4 fruit fly cellular contexts compared by ENCODE assay signal in the genomic region with DNA sequence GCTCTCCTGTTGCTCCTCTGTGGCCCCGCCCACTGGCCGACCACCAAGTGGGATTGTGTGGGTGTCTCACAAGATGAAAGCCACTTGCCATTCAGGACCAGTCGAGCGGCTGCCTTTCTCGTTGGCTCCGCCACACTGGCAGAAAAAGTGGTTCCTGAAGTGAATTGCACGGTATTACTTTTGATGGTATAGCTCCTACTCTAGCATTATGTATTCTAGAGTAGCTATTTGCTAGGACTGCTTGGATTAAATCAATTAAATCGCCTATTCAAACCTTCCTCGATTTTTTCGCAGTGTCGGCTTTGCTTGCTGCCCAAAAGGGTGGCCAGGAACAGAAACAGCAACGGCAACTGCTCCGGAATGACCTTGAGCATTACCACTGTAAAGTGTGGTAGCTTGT.
TF ChIP-seq lines count a peak whose summit lies in the region.

No protein-coding gene starts in this region.

- TF ChIP-seq CTCF in whole organism, embryonic (GFP tag; optimal IDR thresholded peaks at IDR 0.05; lab: Kevin White, UChicago): no peak

TF ChIP-seq in whole organism, embryonic, 481 proteins besides CTCF, POLR2A, EP300 and RAD21 (continues in another document):
- peak; percentile 67 for TF ChIP-seq row (GFP tag; IDR thresholded peaks at IDR 0.05; lab: Robert Waterston, UW)
- no peak for TF ChIP-seq CG32767 (GFP tag; IDR thresholded peaks at IDR 0.05; lab: Robert Waterston, UW)
- TF ChIP-seq gfzf (GFP tag; optimal IDR thresholded peaks at IDR 0.05; lab: Kevin White, UChicago): no peak
- TF ChIP-seq CG8388 (GFP tag; optimal IDR thresholded peaks at IDR 0.05; lab: Kevin White, UChicago): no peak
- TF ChIP-seq fu2 (GFP tag; optimal IDR thresholded peaks at IDR 0.05; lab: Kevin White, UChicago): no peak
- TF ChIP-seq Doc3 (GFP tag; IDR thresholded peaks at IDR 0.05; lab: Robert Waterston, UW; ENCODE audit: partially characterized antibody): no peak
- no peak for TF ChIP-seq crol (GFP tag; IDR thresholded peaks at IDR 0.05; lab: Robert Waterston, UW)
- no peak for TF ChIP-seq dmrt11E (tag; optimal IDR thresholded peaks at IDR 0.05; lab: Kevin White, UChicago)
- TF ChIP-seq CG31224 (GFP tag; IDR thresholded peaks at IDR 0.05; lab: Robert Waterston, UW): peak; percentile 19; the same call in 1 of the 2 replicates
- TF ChIP-seq NC2β (GFP tag; optimal IDR thresholded peaks at IDR 0.05; lab: Kevin White, UChicago): no peak
- no peak for TF ChIP-seq Adf1 (GFP tag; IDR thresholded peaks at IDR 0.05; lab: Robert Waterston, UW)
- no peak for TF ChIP-seq Optix (GFP tag; IDR thresholded peaks at IDR 0.05; lab: Robert Waterston, UW)
- TF ChIP-seq Hmx (GFP tag; optimal IDR thresholded peaks at IDR 0.05; lab: Kevin White, UChicago): no peak
- TF ChIP-seq Oaz (GFP tag; IDR thresholded peaks at IDR 0.05; lab: Robert Waterston, UW): no peak
- no peak for TF ChIP-seq C15 (GFP tag; IDR thresholded peaks at IDR 0.05; lab: Robert Waterston, UW)
- TF ChIP-seq NfI (GFP tag; optimal IDR thresholded peaks at IDR 0.05; lab: Kevin White, UChicago): no peak
- TF ChIP-seq CG6175 (GFP tag; IDR thresholded peaks at IDR 0.05; lab: Robert Waterston, UW): 0 out of 3 replicates have a peak, but pooled peaks have one; percentile 32
- TF ChIP-seq toy (GFP tag; IDR thresholded peaks at IDR 0.05; lab: Robert Waterston, UW): no peak
- no peak for TF ChIP-seq CG31365 (tag; optimal IDR thresholded peaks at IDR 0.05; lab: Kevin White, UChicago)
- no peak for TF ChIP-seq CG4854 (GFP tag; optimal IDR thresholded peaks at IDR 0.05; lab: Kevin White, UChicago)
- no peak for TF ChIP-seq unpg (GFP tag; optimal IDR thresholded peaks at IDR 0.05; lab: Kevin White, UChicago)
- no peak for TF ChIP-seq CG2875 (GFP tag; optimal IDR thresholded peaks at IDR 0.05; lab: Kevin White, UChicago)

TF ChIP-seq in whole organism, prepupa, 60 proteins besides CTCF, POLR2A, EP300 and RAD21 (continues in another document):
- TF ChIP-seq cyc (GFP tag; optimal IDR thresholded peaks at IDR 0.05; lab: Kevin White, UChicago) (peak; percentile 47), fd85E (GFP tag; optimal IDR thresholded peaks at IDR 0.05; lab: Kevin White, UChicago) (no peak), esn (GFP tag; optimal IDR thresholded peaks at IDR 0.05; lab: Kevin White, UChicago) (peak; percentile 8), Gug (GFP tag; IDR thresholded peaks at IDR 0.05; lab: Robert Waterston, UW) (peak; percentile 59), Eip78C (GFP tag; lab: Kevin White, UChicago) (peak; percentile 81), Hr4 (GFP tag; optimal IDR thresholded peaks at IDR 0.05; lab: Kevin White, UChicago) (no peak), CG8319 (GFP tag; optimal IDR thresholded peaks at IDR 0.05; lab: Kevin White, UChicago) (no peak), Hr38 (GFP tag; optimal IDR thresholded peaks at IDR 0.05; lab: Kevin White, UChicago) (no peak), Ets96B (tag; optimal IDR thresholded peaks at IDR 0.05; lab: Kevin White, UChicago) (peak; percentile 69), CG32006 (GFP tag; optimal IDR thresholded peaks at IDR 0.05; lab: Kevin White, UChicago) (peak; percentile 17), CG6808 (GFP tag; optimal IDR thresholded peaks at IDR 0.05; lab: Kevin White, UChicago) (peak; percentile 53), CG11762 (GFP tag; optimal IDR thresholded peaks at IDR 0.05; lab: Kevin White, UChicago; ENCODE audit: insufficient read depth) (peak; percentile 39), CG16779 (tag; optimal IDR thresholded peaks at IDR 0.05; lab: Kevin White, UChicago) (no peak), topi (GFP tag; optimal IDR thresholded peaks at IDR 0.05; lab: Kevin White, UChicago) (peak; percentile 44), CG11902 (GFP tag; optimal IDR thresholded peaks at IDR 0.05; lab: Kevin White, UChicago) (peak; percentile 29), achi (GFP tag; optimal IDR thresholded peaks at IDR 0.05; lab: Kevin White, UChicago) (peak; percentile 53), CG10669 (GFP tag; optimal IDR thresholded peaks at IDR 0.05; lab: Kevin White, UChicago) (peak; percentile 70), svp (GFP tag; lab: Kevin White, UChicago) (peak; percentile 80), CG8119 (GFP tag; IDR thresholded peaks at IDR 0.05; lab: Robert Waterston, UW) (no peak), CG6854 (GFP tag; optimal IDR thresholded peaks at IDR 0.05; lab: Kevin White, UChicago) (no peak), CG10631 (GFP tag; optimal IDR thresholded peaks at IDR 0.05; lab: Kevin White, UChicago) (peak; percentile 1), spab (GFP tag; optimal IDR thresholded peaks at IDR 0.05; lab: Kevin White, UChicago) (peak; percentile 62), CG6163 (GFP tag; IDR thresholded peaks at IDR 0.05; lab: Robert Waterston, UW) (peak; percentile 73)

TF ChIP-seq in whole organism, pupa, 21 proteins besides CTCF, POLR2A, EP300 and RAD21:
- TF ChIP-seq Ets98B (GFP tag; IDR thresholded peaks at IDR 0.05; lab: Robert Waterston, UW) (0 out of 2 replicates have a peak, but pooled peaks have one; percentile 12), Snoo (tag; optimal IDR thresholded peaks at IDR 0.05; lab: Kevin White, UChicago) (peak; percentile 23), CG10348 (GFP tag; IDR thresholded peaks at IDR 0.05; lab: Robert Waterston, UW) (no peak), CG15710 (tag; optimal IDR thresholded peaks at IDR 0.05; lab: Kevin White, UChicago) (peak; percentile 22), CG9948 (tag; optimal IDR thresholded peaks at IDR 0.05; lab: Kevin White, UChicago) (peak; percentile 64), rn (GFP tag; IDR thresholded peaks at IDR 0.05; lab: Robert Waterston, UW) (no peak), CG8301 (tag; optimal IDR thresholded peaks at IDR 0.05; lab: Kevin White, UChicago) (peak; percentile 40), CG4496 (GFP tag; IDR thresholded peaks at IDR 0.05; lab: Robert Waterston, UW) (peak; percentile 68; the same call in 1 of the 3 replicates), CG8159 (tag; optimal IDR thresholded peaks at IDR 0.05; lab: Kevin White, UChicago) (peak; percentile 77), CG12605 (GFP tag; IDR thresholded peaks at IDR 0.05; lab: Robert Waterston, UW) (peak; percentile 42; the same call in 1 of the 2 replicates), D1 (tag; optimal IDR thresholded peaks at IDR 0.05; lab: Kevin White, UChicago) (no peak), Pif1B (GFP tag; optimal IDR thresholded peaks at IDR 0.05; lab: Kevin White, UChicago) (peak; percentile 27), Pif1A (GFP tag; optimal IDR thresholded peaks at IDR 0.05; lab: Kevin White, UChicago) (peak; percentile 47), EcR (GFP tag; optimal IDR thresholded peaks at IDR 0.05; lab: Kevin White, UChicago) (no peak), CG34367 (tag; optimal IDR thresholded peaks at IDR 0.05; lab: Kevin White, UChicago) (no peak), gl (tag; optimal IDR thresholded peaks at IDR 0.05; lab: Kevin White, UChicago) (peak; percentile 52), CG13204 (GFP tag; optimal IDR thresholded peaks at IDR 0.05; lab: Kevin White, UChicago) (no peak), CG17806 (tag; optimal IDR thresholded peaks at IDR 0.05; lab: Kevin White, UChicago) (peak; percentile 59), CG14655 (GFP tag; optimal IDR thresholded peaks at IDR 0.05; lab: Kevin White, UChicago) (peak; percentile 58), fd96Ca (GFP tag; IDR thresholded peaks at IDR 0.05; lab: Robert Waterston, UW) (peak; percentile 47; the same call in 1 of the 3 replicates), CG32121 (GFP tag; IDR thresholded peaks at IDR 0.05; lab: Robert Waterston, UW) (no peak)

TF ChIP-seq in whole organism, wandering third instar larva, 38 proteins besides CTCF, POLR2A, EP300 and RAD21:
- TF ChIP-seq h (GFP tag; optimal IDR thresholded peaks at IDR 0.05; lab: Kevin White, UChicago): peak; percentile 46
- TF ChIP-seq HLH106 (tag; optimal IDR thresholded peaks at IDR 0.05; lab: Kevin White, UChicago): peak; percentile 47
- TF ChIP-seq CrebA (GFP tag; optimal IDR thresholded peaks at IDR 0.05; lab: Kevin White, UChicago; ENCODE audit: borderline replicate concordance): no peak
- TF ChIP-seq Hr78 (GFP tag; optimal IDR thresholded peaks at IDR 0.05; lab: Kevin White, UChicago): no peak
- TF ChIP-seq Hnf4 (GFP tag; optimal IDR thresholded peaks at IDR 0.05; lab: Kevin White, UChicago): no peak
- TF ChIP-seq pan (optimal IDR thresholded peaks at IDR 0.05; lab: Kevin White, UChicago): no peak
- no peak for TF ChIP-seq Dfd (GFP tag; optimal IDR thresholded peaks at IDR 0.05; lab: Kevin White, UChicago)
- no peak for TF ChIP-seq N (GFP tag; optimal IDR thresholded peaks at IDR 0.05; lab: Kevin White, UChicago)
- TF ChIP-seq ey (GFP tag; optimal IDR thresholded peaks at IDR 0.05; lab: Kevin White, UChicago): no peak
- TF ChIP-seq dmrt93B (GFP tag; optimal IDR thresholded peaks at IDR 0.05; lab: Kevin White, UChicago): peak; percentile 0
- TF ChIP-seq Mio (GFP tag; optimal IDR thresholded peaks at IDR 0.05; lab: Kevin White, UChicago): no peak
TF ChIP-seq in whole organism, wandering third instar larva: peak in this region for 3.
